Fruit fly (Drosophila melanogaster) whole organism, prepupa: ENCODE data around the gene Cpr100A.
A peak's percentile ranks its signal among the peaks of the same experiment; 100 is the strongest.

ENCODE experiments used
- Blimp-1 ChIP-seq: fragments of 200-800 bp; sonication (Bioruptor generic); optimal IDR thresholded peaks from 3 replicates; lab custom pipeline; 2017; ENCODE audit warnings: missing biosample characterization, missing genetic modification characterization, mild to moderate bottlenecking, moderate library complexity, missing genetic modification reagents
- CG10631 ChIP-seq: fragments of 200-800 bp; sonication (Bioruptor generic); optimal IDR thresholded peaks from 2 replicates; lab custom pipeline; 2016; ENCODE audit warnings: missing biosample characterization, missing genetic modification characterization
- CG10669 ChIP-seq: fragments of 200-800 bp; sonication (Bioruptor generic); optimal IDR thresholded peaks from 3 replicates; lab custom pipeline; 2018; ENCODE audit warnings: missing biosample characterization, mild to moderate bottlenecking, missing genetic modification characterization, moderate library complexity
- CG11294 ChIP-seq: fragments of 200-800 bp; sonication (Bioruptor generic); IDR thresholded peaks from 2 replicates; pipeline ENCODE4 v1.3.6; 2022; ENCODE audit warnings: missing biosample characterization, missing genetic modification characterization
- CG11762 ChIP-seq: fragments of 200-800 bp; sonication (Bioruptor generic); optimal IDR thresholded peaks from 3 replicates; lab custom pipeline; 2016; ENCODE audit warnings: missing biosample characterization, missing genetic modification characterization; ENCODE audit not compliant: insufficient read depth
- CG11902 ChIP-seq: fragments of 200-800 bp; sonication (Bioruptor generic); optimal IDR thresholded peaks from 3 replicates; lab custom pipeline; 2016; ENCODE audit warnings: missing biosample characterization, missing genetic modification characterization
- CG1621 ChIP-seq: fragments of 200-800 bp; sonication (Bioruptor generic); optimal IDR thresholded peaks from 3 replicates; lab custom pipeline; 2018; ENCODE audit warnings: missing biosample characterization, mild to moderate bottlenecking, missing genetic modification characterization
- CG3032 ChIP-seq: fragments of 200-800 bp; optimal IDR thresholded peaks from 2 replicates; lab custom pipeline; 2019; ENCODE audit warnings: missing biosample characterization, mild to moderate bottlenecking, missing genetic modification characterization, moderate library complexity
- CG31627 ChIP-seq: fragments of 200-800 bp; sonication (Bioruptor generic); optimal IDR thresholded peaks from 3 replicates; lab custom pipeline; 2016; ENCODE audit warnings: missing biosample characterization, missing genetic modification characterization
- CG34406 ChIP-seq: fragments of 200-800 bp; sonication (Bioruptor generic); optimal IDR thresholded peaks from 3 replicates; lab custom pipeline; 2016; ENCODE audit warnings: missing biosample characterization, missing genetic modification characterization
- CG3919 ChIP-seq: fragments of 200-800 bp; sonication (Bioruptor generic); optimal IDR thresholded peaks from 3 replicates; lab custom pipeline; 2016; ENCODE audit warnings: missing biosample characterization, missing genetic modification characterization
- CG4318 ChIP-seq: fragments of 200-800 bp; sonication (Bioruptor generic); optimal IDR thresholded peaks from 3 replicates; lab custom pipeline; 2017; ENCODE audit warnings: missing biosample characterization, mild to moderate bottlenecking, missing genetic modification characterization
- CG6276 ChIP-seq: fragments of 200-800 bp; sonication (Bioruptor generic); optimal IDR thresholded peaks from 2 replicates; lab custom pipeline; 2017; ENCODE audit warnings: missing biosample characterization, mild to moderate bottlenecking, missing genetic modification characterization
- CG6792 ChIP-seq: fragments of 200-800 bp; sonication (Bioruptor generic); optimal IDR thresholded peaks from 3 replicates; lab custom pipeline; 2016; ENCODE audit warnings: missing biosample characterization, missing genetic modification characterization
- CG6808 ChIP-seq: fragments of 200-800 bp; sonication (Bioruptor generic); optimal IDR thresholded peaks from 3 replicates; lab custom pipeline; 2017; ENCODE audit warnings: missing biosample characterization, missing genetic modification characterization, mild to moderate bottlenecking, moderate library complexity, missing genetic modification reagents
- CG6854 ChIP-seq: fragments of 200-800 bp; sonication (Bioruptor generic); optimal IDR thresholded peaks from 2 replicates; lab custom pipeline; 2017; ENCODE audit warnings: missing biosample characterization, mild to moderate bottlenecking, missing genetic modification characterization
- CG8119 ChIP-seq: fragments of 200-800 bp; sonication (Bioruptor generic); IDR thresholded peaks from 3 replicates; pipeline ENCODE4 v1.3.6; 2022; ENCODE audit warnings: missing biosample characterization, missing genetic modification characterization
- CG8319 ChIP-seq: fragments of 200-800 bp; sonication (Bioruptor generic); optimal IDR thresholded peaks from 3 replicates; lab custom pipeline; 2016; ENCODE audit warnings: missing biosample characterization, missing genetic modification characterization
- CG8632 ChIP-seq: fragments of 200-800 bp; sonication (Bioruptor generic); optimal IDR thresholded peaks from 3 replicates; lab custom pipeline; 2016; ENCODE audit warnings: missing biosample characterization, missing genetic modification characterization
- Eip75B ChIP-seq: fragments of 200-800 bp; sonication (Bioruptor generic); optimal IDR thresholded peaks from 3 replicates; lab custom pipeline; 2016; ENCODE audit warnings: missing biosample characterization, missing genetic modification characterization
- Eip78C ChIP-seq: fragments of 200-800 bp; sonication (Bioruptor generic); peaks from one replicate; lab custom pipeline; 2016; ENCODE audit warnings: missing biosample characterization, missing genetic modification characterization
- Eip93F ChIP-seq: fragments of 200-800 bp; sonication (Bioruptor generic); optimal IDR thresholded peaks from 2 replicates; lab custom pipeline; 2016; ENCODE audit warnings: missing biosample characterization, mild to moderate bottlenecking, missing genetic modification characterization
- Ets21C ChIP-seq: fragments of 200-800 bp; sonication (Bioruptor generic); optimal IDR thresholded peaks from 3 replicates; lab custom pipeline; 2016; ENCODE audit warnings: missing biosample characterization, missing genetic modification characterization
- Ets96B ChIP-seq: fragments of 200-800 bp; optimal IDR thresholded peaks from 2 replicates; lab custom pipeline; 2019; ENCODE audit warnings: missing biosample characterization, mild to moderate bottlenecking, missing genetic modification characterization, moderate library complexity
- Gug ChIP-seq: fragments of 200-800 bp; sonication (Bioruptor generic); IDR thresholded peaks from 2 replicates; pipeline ENCODE4 v1.3.6; 2022; ENCODE audit warnings: missing biosample characterization, missing genetic modification characterization
- Hr38 ChIP-seq: sonication (Bioruptor generic); optimal IDR thresholded peaks from 2 replicates; lab custom pipeline; 2016; ENCODE audit warnings: missing biosample characterization, missing genetic modification characterization
- Hr4 ChIP-seq: fragments of 200-800 bp; sonication (Bioruptor generic); optimal IDR thresholded peaks from 3 replicates; lab custom pipeline; 2016; ENCODE audit warnings: missing biosample characterization, missing genetic modification characterization
- Lpt ChIP-seq: fragments of 200-800 bp; sonication (Bioruptor generic); optimal IDR thresholded peaks from 3 replicates; lab custom pipeline; 2016; ENCODE audit warnings: missing biosample characterization, missing genetic modification characterization
- Met ChIP-seq: fragments of 200-800 bp; sonication (Bioruptor generic); optimal IDR thresholded peaks from 3 replicates; lab custom pipeline; 2016; ENCODE audit warnings: missing biosample characterization, missing genetic modification characterization
- OdsH ChIP-seq: fragments of 200-800 bp; sonication (Bioruptor generic); optimal IDR thresholded peaks from 3 replicates; lab custom pipeline; 2016; ENCODE audit warnings: missing biosample characterization, missing genetic modification characterization
- Sox102F ChIP-seq: fragments of 200-800 bp; sonication (Bioruptor generic); optimal IDR thresholded peaks from 2 replicates; lab custom pipeline; 2016; ENCODE audit warnings: missing biosample characterization, mild to moderate bottlenecking, missing genetic modification characterization
- Sox14 ChIP-seq: fragments of 200-800 bp; sonication (Bioruptor generic); optimal IDR thresholded peaks from 3 replicates; lab custom pipeline; 2016; ENCODE audit warnings: missing biosample characterization, missing genetic modification characterization
- Sox15 ChIP-seq: fragments of 200-800 bp; sonication (Bioruptor generic); optimal IDR thresholded peaks from 3 replicates; lab custom pipeline; 2016; ENCODE audit warnings: missing biosample characterization, missing genetic modification characterization
- acj6 ChIP-seq: fragments of 200-800 bp; sonication (Bioruptor generic); optimal IDR thresholded peaks from 3 replicates; lab custom pipeline; 2016; ENCODE audit warnings: missing biosample characterization, missing genetic modification characterization
- dac ChIP-seq: fragments of 200-800 bp; sonication (Bioruptor generic); optimal IDR thresholded peaks from 2 replicates; lab custom pipeline; 2017; ENCODE audit warnings: missing biosample characterization, mild to moderate bottlenecking, missing genetic modification characterization
- dsx ChIP-seq: fragments of 200-800 bp; optimal IDR thresholded peaks from 3 replicates; lab custom pipeline; 2019; ENCODE audit warnings: missing biosample characterization, mild to moderate bottlenecking, missing genetic modification characterization, moderate library complexity; ENCODE audit not compliant: poor library complexity, severe bottlenecking
- eg ChIP-seq: fragments of 200-800 bp; sonication (Bioruptor generic); IDR thresholded peaks from 3 replicates; pipeline ENCODE4 v1.3.6; 2022; ENCODE audit warnings: missing biosample characterization, missing genetic modification characterization
- esn ChIP-seq: fragments of 200-800 bp; sonication (Bioruptor generic); optimal IDR thresholded peaks from 2 replicates; lab custom pipeline; 2016; ENCODE audit warnings: missing biosample characterization, mild to moderate bottlenecking, missing genetic modification characterization, moderate library complexity
- fd85E ChIP-seq: fragments of 200-800 bp; sonication (Bioruptor generic); optimal IDR thresholded peaks from 3 replicates; lab custom pipeline; 2016; ENCODE audit warnings: missing biosample characterization, missing genetic modification characterization
- fkh ChIP-seq: fragments of 200-800 bp; sonication (Bioruptor generic); optimal IDR thresholded peaks from 3 replicates; lab custom pipeline; 2017; ENCODE audit warnings: missing biosample characterization, mild to moderate bottlenecking, missing genetic modification characterization, moderate library complexity
- lz ChIP-seq: fragments of 200-800 bp; sonication (Bioruptor generic); optimal IDR thresholded peaks from 3 replicates; lab custom pipeline; 2016; ENCODE audit warnings: missing biosample characterization, missing genetic modification characterization
- pdm3 ChIP-seq: fragments of 200-800 bp; sonication (Bioruptor generic); optimal IDR thresholded peaks from 3 replicates; lab custom pipeline; 2016; ENCODE audit warnings: missing biosample characterization, missing genetic modification characterization
- salr ChIP-seq, 2 experiments: fragments of 200-800 bp; sonication (Bioruptor generic); optimal IDR thresholded peaks; 3 replicates each; lab custom pipeline; 2016 to 2018; ENCODE audit warnings: missing biosample characterization in 2 of 2, missing genetic modification characterization in 2 of 2, mild to moderate bottlenecking in 1 of 2
- spab ChIP-seq: fragments of 200-800 bp; sonication (Bioruptor generic); optimal IDR thresholded peaks from 2 replicates; lab custom pipeline; 2017; ENCODE audit warnings: missing biosample characterization, mild to moderate bottlenecking, missing genetic modification characterization, missing genetic modification reagents
- ss ChIP-seq, 2 experiments: fragments of 200-800 bp; sonication (Bioruptor generic); optimal IDR thresholded peaks; 2 replicates in 1 of 2; 3 replicates in 1 of 2; lab custom pipeline; 2017 to 2018; ENCODE audit warnings: mild to moderate bottlenecking in 2 of 2, missing biosample characterization in 2 of 2, missing genetic modification characterization in 2 of 2, moderate library complexity in 1 of 2
- svp ChIP-seq: fragments of 200-800 bp; sonication (Bioruptor generic); peaks from one replicate; lab custom pipeline; 2016; ENCODE audit warnings: missing biosample characterization, missing genetic modification characterization
- topi ChIP-seq: fragments of 200-800 bp; sonication (Bioruptor generic); optimal IDR thresholded peaks from 3 replicates; lab custom pipeline; 2016; ENCODE audit warnings: missing biosample characterization, missing genetic modification characterization

Gene Cpr100A

dm6 chr3R:30827544-30827943, 39.8 kb upstream of the Cpr100A start, which contains the start of gene CG15544 (continued):
- TF ChIP-seq esn (GFP tag; lab: Kevin White, UChicago) = no peak
- no peak for TF ChIP-seq acj6 (GFP tag; lab: Kevin White, UChicago)
- TF ChIP-seq CG6854 (GFP tag; lab: Kevin White, UChicago) = peak; percentile 49
- TF ChIP-seq CG10669 (GFP tag; lab: Kevin White, UChicago) = no peak
- TF ChIP-seq Sox102F (GFP tag; lab: Kevin White, UChicago) = no peak
- TF ChIP-seq CG8632 (GFP tag; lab: Kevin White, UChicago) = no peak
- TF ChIP-seq Sox15 (GFP tag; lab: Kevin White, UChicago) = no peak
- TF ChIP-seq Eip93F (GFP tag; lab: Kevin White, UChicago) = no peak
- TF ChIP-seq CG11294 (GFP tag; lab: Robert Waterston, UW) = no peak
- peak; percentile 31 for TF ChIP-seq Blimp-1
- no peak for TF ChIP-seq fd85E
- TF ChIP-seq Ets96B (tag; lab: Kevin White, UChicago) = no peak
- no peak for TF ChIP-seq CG4318 (GFP tag; lab: Kevin White, UChicago)
- no peak for TF ChIP-seq CG1621 (tag; lab: Kevin White, UChicago)
- TF ChIP-seq CG11762 (GFP tag; lab: Kevin White, UChicago) = no peak
- no peak for TF ChIP-seq Met (GFP tag; lab: Kevin White, UChicago)

dm6 chr3R:30828433-30829034, 38.8 kb upstream of the Cpr100A start:
- TF ChIP-seq dac (GFP tag; lab: Kevin White, UChicago) (no peak), ss (GFP tag; optimal IDR thresholded peaks at IDR 0.05; lab: Kevin White, UChicago) (no peak), CG1621 (tag; lab: Kevin White, UChicago) (no peak), OdsH (GFP tag; lab: Kevin White, UChicago) (peak; percentile 35), CG6854 (GFP tag; lab: Kevin White, UChicago) (no peak), CG11902 (GFP tag; lab: Kevin White, UChicago) (no peak), Gug (0 out of 2 replicates have a peak, but pooled peaks have one; percentile 28), Hr38 (GFP tag; lab: Kevin White, UChicago) (no peak), Blimp-1 (no peak), eg (GFP tag; lab: Robert Waterston, UW) (0 out of 3 replicates have a peak, but pooled peaks have one; percentile 45), Eip78C (GFP tag; lab: Kevin White, UChicago) (peak; percentile 78), spab (GFP tag; lab: Kevin White, UChicago) (no peak), CG10669 (GFP tag; lab: Kevin White, UChicago) (no peak), CG6276 (GFP tag; lab: Kevin White, UChicago) (peak; percentile 15), CG8319 (GFP tag; lab: Kevin White, UChicago) (no peak), dsx (GFP tag; lab: Kevin White, UChicago) (no peak), esn (GFP tag; lab: Kevin White, UChicago) (peak; percentile 38), Sox102F (GFP tag; lab: Kevin White, UChicago) (no peak), CG31627 (GFP tag; lab: Kevin White, UChicago) (no peak), CG10631 (GFP tag; lab: Kevin White, UChicago) (no peak), Lpt (GFP tag; lab: Kevin White, UChicago) (no peak), Eip93F (GFP tag; lab: Kevin White, UChicago) (no peak), CG34406 (GFP tag; lab: Kevin White, UChicago) (peak; percentile 11), Ets21C (GFP tag; lab: Kevin White, UChicago) (no peak), topi (GFP tag; lab: Kevin White, UChicago) (no peak), CG8632 (GFP tag; lab: Kevin White, UChicago) (no peak), Eip75B (GFP tag; lab: Kevin White, UChicago) (no peak), CG6792 (GFP tag; lab: Kevin White, UChicago) (no peak), Sox14 (GFP tag; lab: Kevin White, UChicago) (no peak), lz (GFP tag; lab: Kevin White, UChicago) (no peak), CG3919 (no peak), CG11762 (GFP tag; lab: Kevin White, UChicago) (no peak), CG6808 (no peak), Hr4 (peak; percentile 55), pdm3 (GFP tag; lab: Kevin White, UChicago) (peak; percentile 34), svp (GFP tag; lab: Kevin White, UChicago) (no peak), acj6 (GFP tag; lab: Kevin White, UChicago) (peak; percentile 7), fkh (GFP tag; lab: Kevin White, UChicago) (no peak), salr (GFP tag; optimal IDR thresholded peaks at IDR 0.05; lab: Kevin White, UChicago) (peak in 1 of 2 experiments; percentile 47), CG4318 (GFP tag; lab: Kevin White, UChicago) (peak; percentile 43), CG8119 (GFP tag; lab: Robert Waterston, UW) (peak; percentile 47; the same call in 2 of the 3 replicates), CG3032 (tag; lab: Kevin White, UChicago) (no peak), Sox15 (GFP tag; lab: Kevin White, UChicago) (no peak)
